Worm (Caenorhabditis elegans) whole organism, midembryonic: ENCODE data around the gene pals-31.

ENCODE experiments used
- T22C8.4 ChIP-seq: fragments of 200-800 bp; sonication (Bioruptor generic); IDR thresholded peaks from 2 replicates; pipeline ENCODE4 v1.3.6; 2022; ENCODE audit warnings: missing genetic modification characterization, missing compliant biosample characterization
- cog-1 ChIP-seq: sonication (generic microtip); optimal IDR thresholded peaks from 2 replicates; lab custom pipeline; 2016; ENCODE audit warnings: missing genetic modification characterization, missing compliant biosample characterization
- flt-1 ChIP-seq: fragments of 200-800 bp; sonication (Bioruptor generic); IDR thresholded peaks from 2 replicates; pipeline ENCODE4 v1.3.6; 2022; ENCODE audit warnings: missing genetic modification characterization, missing compliant biosample characterization
- klf-2 ChIP-seq: fragments of 200-800 bp; sonication (Bioruptor generic); conservative IDR thresholded peaks from 2 replicates; pipeline ENCODE4 v1.3.6; 2022; ENCODE audit warnings: missing genetic modification reagents, missing genetic modification characterization, missing compliant biosample characterization
- med-1 ChIP-seq: sonication (generic microtip); optimal IDR thresholded peaks from 2 replicates; lab custom pipeline; 2017; ENCODE audit warnings: missing genetic modification characterization, mild to moderate bottlenecking, missing compliant biosample characterization, antibody characterized with exemption, missing genetic modification reagents; ENCODE audit not compliant: insufficient read depth
- ztf-23 ChIP-seq: fragments of 200-800 bp; sonication (Bioruptor generic); IDR thresholded peaks from 2 replicates; pipeline ENCODE4 v1.3.6; 2022; ENCODE audit warnings: missing genetic modification reagents, missing genetic modification characterization, missing compliant biosample characterization

DNA sequence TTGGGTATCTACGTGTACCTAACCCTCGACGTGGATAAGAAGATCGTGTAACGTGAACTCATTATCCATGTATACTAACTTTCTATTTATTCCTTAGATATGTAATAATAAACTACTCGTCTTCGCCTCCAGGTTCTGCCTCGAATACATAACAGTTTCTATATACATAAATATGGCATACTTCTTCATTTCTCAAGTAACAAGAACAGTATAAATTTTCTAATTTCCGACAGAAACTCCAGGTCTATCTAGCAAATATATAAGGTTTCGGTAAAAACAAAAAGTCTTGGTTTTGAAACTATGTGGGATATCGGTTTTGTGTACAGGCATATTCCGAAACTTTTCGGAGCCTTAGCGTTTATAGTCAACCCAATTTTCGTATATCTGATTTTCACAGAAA is 1.9 kb downstream of the pals-31 start, which contains the start of gene srj-37:
- TF ChIP-seq cog-1 (tag; lab: Kevin White, UChicago) (no peak), klf-2 (no peak), med-1 (GFP tag; lab: Kevin White, UChicago) (no peak), ztf-23 (GFP tag; lab: Robert Waterston, UW) (no peak), flt-1 (GFP tag; lab: Robert Waterston, UW) (no peak), T22C8.4 (no peak)
